Worm (Caenorhabditis elegans) whole organism, young adult: ENCODE measurements around the gene R10E11.6.

Source experiments
- C17E4.6 ChIP-seq: fragments of 200-800 bp; sonication (Bioruptor generic); IDR thresholded peaks from 2 replicates; pipeline ENCODE4 v1.3.6; 2022; ENCODE audit warnings: missing genetic modification reagents, missing genetic modification characterization, missing compliant biosample characterization
- Y53F4B.3 ChIP-seq: fragments of 200-800 bp; sonication (Bioruptor generic); IDR thresholded peaks from 2 replicates; pipeline ENCODE4 v1.3.6; 2022; ENCODE audit warnings: missing genetic modification reagents, missing genetic modification characterization, missing compliant biosample characterization
- dox-1 ChIP-seq: fragments of 200-800 bp; sonication (Bioruptor generic); IDR thresholded peaks from 2 replicates; pipeline ENCODE4 v1.3.6; 2022; ENCODE audit warnings: missing genetic modification reagents, missing genetic modification characterization, missing compliant biosample characterization
- lag-1 ChIP-seq: fragments of 200-800 bp; sonication (Bioruptor generic); IDR thresholded peaks from 2 replicates; pipeline ENCODE4 v1.3.6; 2022; ENCODE audit warnings: missing genetic modification reagents, missing genetic modification characterization, missing compliant biosample characterization
- lin-35 ChIP-seq, 3 experiments: fragments of 150-350 bp in 2 of 3; sonication (generic microtip) in 1 of 3; optimal IDR thresholded peaks; 2 replicates each; lab custom pipeline; 2014 to 2018; ENCODE audit warnings: missing biosample characterization in 3 of 3, missing genetic modification characterization in 3 of 3, missing genetic modification reagents in 3 of 3
- nfya-1 ChIP-seq: sonication (generic microtip); optimal IDR thresholded peaks from 2 replicates; lab custom pipeline; 2017; ENCODE audit warnings: antibody characterized with exemption, missing compliant biosample characterization, missing genetic modification characterization, borderline replicate concordance; ENCODE audit not compliant: insufficient read depth
- nhr-27 ChIP-seq: fragments of 200-800 bp; sonication (Bioruptor generic); optimal IDR thresholded peaks from 2 replicates; lab custom pipeline; 2018; ENCODE audit warnings: mild to moderate bottlenecking, missing genetic modification characterization, moderate library complexity, missing compliant biosample characterization
- snpc-4 ChIP-seq, 5 experiments: fragments of 150-350 bp in 1 of 5; sonication (generic microtip) in 4 of 5; optimal IDR thresholded peaks; 2 replicates each; lab custom pipeline; 2014 to 2018; ENCODE audit warnings: missing genetic modification characterization in 5 of 5, missing biosample characterization in 3 of 5, antibody characterized with exemption in 2 of 5, mild to moderate bottlenecking in 2 of 5, missing compliant biosample characterization in 2 of 5, missing genotype in 2 of 5, moderate library complexity in 2 of 5, missing genetic modification reagents in 1 of 5
- somi-1 ChIP-seq: fragments of 200-800 bp; sonication (Bioruptor generic); optimal IDR thresholded peaks from 2 replicates; lab custom pipeline; 2018; ENCODE audit warnings: mild to moderate bottlenecking, missing genetic modification characterization, missing compliant biosample characterization

DNA sequence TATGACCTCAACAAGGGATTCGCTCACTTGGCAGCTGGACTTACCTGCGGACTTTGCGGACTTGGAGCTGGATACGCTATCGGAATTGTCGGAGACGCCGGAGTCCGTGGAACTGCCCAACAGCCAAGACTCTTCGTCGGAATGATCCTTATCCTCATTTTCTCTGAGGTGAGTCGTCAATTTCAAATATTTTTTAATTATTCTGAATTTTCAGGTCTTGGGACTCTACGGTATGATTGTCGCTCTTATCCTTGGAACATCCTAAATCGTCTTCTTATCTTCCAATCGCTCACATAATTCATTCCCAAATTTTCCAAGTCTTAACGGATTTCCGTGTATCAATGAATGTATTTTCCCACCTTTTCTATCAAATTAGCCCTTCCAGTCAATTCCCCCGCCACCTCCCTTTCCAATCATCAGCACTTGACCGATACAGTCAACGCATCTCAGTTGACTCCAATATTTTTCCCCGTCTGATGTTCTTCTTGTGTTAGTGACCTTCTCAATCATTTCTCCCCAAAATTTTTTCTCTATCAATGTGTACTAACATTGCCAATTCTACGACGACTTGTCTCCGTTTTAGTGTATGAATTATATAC lies at the start of gene R10E11.6:
- TF ChIP-seq nfya-1 (tag; lab: Kevin White, UChicago): no peak
- no peak for TF ChIP-seq snpc-4 (GFP tag; optimal IDR thresholded peaks at IDR 0.05; lab: Kevin White, UChicago)
- TF ChIP-seq snpc-4 (tag; optimal IDR thresholded peaks at IDR 0.05; lab: Kevin White, UChicago): no peak
- no peak for TF ChIP-seq lin-35 (GFP tag; optimal IDR thresholded peaks at IDR 0.05; lab: Kevin White, UChicago)
- TF ChIP-seq somi-1 (GFP tag; lab: Kevin White, UChicago): no peak
- TF ChIP-seq dox-1 (GFP tag; lab: Robert Waterston, UW): no peak
- TF ChIP-seq Y53F4B.3: no peak
- TF ChIP-seq nhr-27 (tag; lab: Kevin White, UChicago): no peak
- TF ChIP-seq C17E4.6 (GFP tag; lab: Robert Waterston, UW): no peak
- no peak for TF ChIP-seq lag-1
